Worm (Caenorhabditis elegans) whole organism, L3 larva: ENCODE measurements around the gene scl-20.

Experiments
- R02D3.7 ChIP-seq: fragments of 150-350 bp; optimal IDR thresholded peaks from 2 replicates; lab custom pipeline; 2014; ENCODE audit warnings: missing biosample characterization, missing genetic modification characterization
- ZK546.5 ChIP-seq: sonication (generic microtip); optimal IDR thresholded peaks from 2 replicates; lab custom pipeline; 2017; ENCODE audit warnings: missing biosample characterization, missing genetic modification characterization
- aly-2 ChIP-seq: fragments of 150-350 bp; optimal IDR thresholded peaks from 2 replicates; lab custom pipeline; 2014; ENCODE audit warnings: missing biosample characterization, missing genetic modification characterization
- ama-1 ChIP-seq: fragments of 150-350 bp; optimal IDR thresholded peaks from 2 replicates; lab custom pipeline; 2018
- ceh-82 ChIP-seq: fragments of 150-350 bp; optimal IDR thresholded peaks from 2 replicates; lab custom pipeline; 2014; ENCODE audit warnings: missing biosample characterization, missing genetic modification characterization
- egl-5 ChIP-seq: fragments of 150-350 bp; optimal IDR thresholded peaks from 2 replicates; lab custom pipeline; 2017; ENCODE audit warnings: missing biosample characterization, missing genetic modification reagents, missing genetic modification characterization, inconsistent platforms
- elt-1 ChIP-seq: fragments of 150-350 bp; optimal IDR thresholded peaks from 2 replicates; lab custom pipeline; 2014; ENCODE audit warnings: missing biosample characterization, missing genetic modification characterization
- elt-2 ChIP-seq: sonication (generic microtip); optimal IDR thresholded peaks from 2 replicates; lab custom pipeline; 2016; ENCODE audit warnings: missing genetic modification reagents, mild to moderate bottlenecking, missing genetic modification characterization, missing compliant biosample characterization
- hmg-11 ChIP-seq: sonication (generic microtip); optimal IDR thresholded peaks from 2 replicates; lab custom pipeline; 2016; ENCODE audit warnings: missing genetic modification characterization, missing compliant biosample characterization
- jun-1 ChIP-seq: fragments of 150-350 bp; optimal IDR thresholded peaks from 2 replicates; lab custom pipeline; 2014; ENCODE audit warnings: missing biosample characterization, missing genetic modification reagents, missing genetic modification characterization
- lin-39 ChIP-seq: fragments of 150-350 bp; optimal IDR thresholded peaks from 2 replicates; lab custom pipeline; 2018; ENCODE audit warnings: missing biosample characterization, missing genetic modification reagents, missing genetic modification characterization
- lsy-12 ChIP-seq: sonication (generic microtip); optimal IDR thresholded peaks from 2 replicates; lab custom pipeline; 2016; ENCODE audit warnings: mild to moderate bottlenecking, missing genetic modification characterization, missing compliant biosample characterization
- mdl-1 ChIP-seq: fragments of 150-350 bp; optimal IDR thresholded peaks from 2 replicates; lab custom pipeline; 2014; ENCODE audit warnings: missing biosample characterization, missing genetic modification characterization
- mml-1 ChIP-seq: fragments of 150-350 bp; sonication (generic microtip); optimal IDR thresholded peaks from 3 replicates; lab custom pipeline; 2014; ENCODE audit warnings: missing biosample characterization, missing genetic modification characterization
- nfya-1 ChIP-seq: sonication (generic microtip); optimal IDR thresholded peaks from 2 replicates; lab custom pipeline; 2017; ENCODE audit warnings: missing genetic modification characterization, mild to moderate bottlenecking, missing compliant biosample characterization, antibody characterized with exemption, moderate library complexity; ENCODE audit not compliant: insufficient read depth
- nhr-11 ChIP-seq: fragments of 150-350 bp; optimal IDR thresholded peaks from 2 replicates; lab custom pipeline; 2014; ENCODE audit warnings: missing biosample characterization, missing genetic modification characterization
- nhr-237 ChIP-seq: fragments of 150-350 bp; optimal IDR thresholded peaks from 2 replicates; lab custom pipeline; 2014; ENCODE audit warnings: missing biosample characterization, missing genetic modification characterization
- nhr-25 ChIP-seq: sonication (generic microtip); optimal IDR thresholded peaks from 2 replicates; lab custom pipeline; 2017; ENCODE audit warnings: missing biosample characterization, missing genetic modification characterization
- nhr-28 ChIP-seq: fragments of 150-350 bp; optimal IDR thresholded peaks from 2 replicates; lab custom pipeline; 2014; ENCODE audit warnings: missing biosample characterization, missing genetic modification characterization
- nhr-67 ChIP-seq: fragments of 150-350 bp; optimal IDR thresholded peaks from 2 replicates; lab custom pipeline; 2014; ENCODE audit warnings: missing biosample characterization, missing genetic modification characterization
- nhr-76 ChIP-seq: fragments of 150-350 bp; sonication (generic microtip); optimal IDR thresholded peaks from 5 replicates; lab custom pipeline; 2014; ENCODE audit warnings: missing biosample characterization, missing genetic modification characterization
- pha-4 ChIP-seq: fragments of 150-350 bp; optimal IDR thresholded peaks from 2 replicates; lab custom pipeline; 2014; ENCODE audit warnings: missing biosample characterization, missing genetic modification reagents, missing genetic modification characterization
- pqm-1 ChIP-seq: fragments of 150-350 bp; optimal IDR thresholded peaks from 2 replicates; lab custom pipeline; 2017; ENCODE audit warnings: missing biosample characterization, missing genetic modification characterization, inconsistent platforms
- sea-2 ChIP-seq: fragments of 150-350 bp; sonication (generic microtip); optimal IDR thresholded peaks from 4 replicates; lab custom pipeline; 2014; ENCODE audit warnings: missing biosample characterization, missing genetic modification reagents, missing genetic modification characterization
- skn-1 ChIP-seq: fragments of 150-350 bp; optimal IDR thresholded peaks from 2 replicates; lab custom pipeline; 2014; ENCODE audit warnings: missing biosample characterization, missing genetic modification characterization
- snpc-4 ChIP-seq: fragments of 150-350 bp; optimal IDR thresholded peaks from 2 replicates; lab custom pipeline; 2014; ENCODE audit warnings: missing biosample characterization, missing genetic modification characterization
- tbx-2 ChIP-seq: sonication (generic microtip); optimal IDR thresholded peaks from 2 replicates; lab custom pipeline; 2016; ENCODE audit warnings: mild to moderate bottlenecking, missing genetic modification characterization, missing compliant biosample characterization
- unc-39 ChIP-seq: sonication (generic microtip); optimal IDR thresholded peaks from 4 replicates; lab custom pipeline; 2017; ENCODE audit warnings: missing biosample characterization, missing genetic modification characterization
- unc-62 ChIP-seq: fragments of 150-350 bp; sonication (generic microtip); optimal IDR thresholded peaks from 4 replicates; lab custom pipeline; 2014; ENCODE audit warnings: missing biosample characterization, missing genetic modification reagents, missing genetic modification characterization
- zag-1 ChIP-seq: fragments of 150-350 bp; optimal IDR thresholded peaks from 2 replicates; lab custom pipeline; 2014; ENCODE audit warnings: missing biosample characterization, missing genetic modification characterization
- ztf-11 ChIP-seq: fragments of 150-350 bp; optimal IDR thresholded peaks from 2 replicates; lab custom pipeline; 2014; ENCODE audit warnings: missing biosample characterization, missing genetic modification characterization
- ztf-4 ChIP-seq: fragments of 150-350 bp; optimal IDR thresholded peaks from 2 replicates; lab custom pipeline; 2014; ENCODE audit warnings: missing biosample characterization, missing genetic modification characterization

The scl-20 gene

DNA sequence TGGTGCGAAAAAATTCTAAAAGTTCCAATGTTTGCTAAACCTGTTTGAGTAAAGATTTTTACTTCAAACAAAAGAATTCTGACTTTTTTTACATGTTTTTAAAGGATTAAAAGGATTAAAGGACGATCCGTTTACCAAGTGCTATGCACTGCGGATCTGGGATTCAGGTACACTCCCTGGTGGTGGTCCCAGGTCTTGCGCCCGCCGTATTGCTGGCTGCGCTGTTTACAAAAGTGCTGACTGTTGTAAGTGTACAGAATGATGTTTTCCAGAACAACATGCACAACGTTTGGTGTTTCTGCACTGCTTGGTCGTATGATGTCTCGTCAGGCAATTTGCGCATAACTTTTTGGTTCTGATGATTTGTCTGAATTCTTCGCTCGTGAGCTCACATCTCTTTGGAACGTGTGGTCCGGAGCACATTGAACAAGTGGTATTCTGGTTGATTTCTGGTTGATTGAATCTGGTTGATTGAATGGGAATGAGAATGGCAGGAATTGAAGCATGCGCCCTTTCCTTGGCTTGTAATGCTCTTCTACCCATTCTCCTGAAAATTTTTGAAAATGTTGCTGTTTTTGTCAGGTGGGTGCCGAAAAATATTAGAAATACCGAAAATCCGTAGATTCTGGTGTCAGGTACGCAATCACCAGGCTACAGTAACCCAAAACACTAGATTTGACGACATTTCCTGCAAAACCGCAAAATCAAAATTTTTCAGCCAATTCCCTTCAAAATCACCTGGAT lies 28.8 kb downstream of the scl-20 start:
- no peak for TF ChIP-seq jun-1 (tag; lab: Kevin White, UChicago)

DNA sequence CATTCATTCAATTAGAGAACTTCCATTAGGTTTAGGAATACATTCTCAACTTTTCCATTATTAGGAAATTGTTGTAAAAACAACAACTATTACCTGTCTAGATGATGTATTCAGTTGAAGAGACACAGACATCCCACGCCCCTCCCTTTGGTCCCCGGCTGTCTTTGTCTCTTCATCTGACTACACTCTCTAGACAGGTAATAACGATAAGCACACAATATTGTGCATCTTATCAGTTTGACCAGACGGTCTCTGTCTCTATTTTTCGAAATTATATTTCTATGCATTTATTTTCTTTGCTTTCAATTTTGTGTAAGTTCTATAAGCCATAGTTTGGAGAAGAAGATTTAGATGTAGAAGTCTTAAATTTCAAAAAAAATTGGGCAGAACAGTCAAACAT lies 33.0 kb downstream of the scl-20 start, which contains the start of gene Y69H2.9:
Gene Y69H2.9 (plus strand): TSS at position 233 of the 400 bp plus-strand sequence.
- TF ChIP-seq pha-4 (tag; lab: Kevin White, UChicago) (peak; percentile 17), elt-2 (tag; lab: Kevin White, UChicago) (peak; percentile 90), pqm-1 (tag; lab: Kevin White, UChicago) (peak; percentile 59), egl-5 (tag; lab: Kevin White, UChicago) (no peak)

DNA sequence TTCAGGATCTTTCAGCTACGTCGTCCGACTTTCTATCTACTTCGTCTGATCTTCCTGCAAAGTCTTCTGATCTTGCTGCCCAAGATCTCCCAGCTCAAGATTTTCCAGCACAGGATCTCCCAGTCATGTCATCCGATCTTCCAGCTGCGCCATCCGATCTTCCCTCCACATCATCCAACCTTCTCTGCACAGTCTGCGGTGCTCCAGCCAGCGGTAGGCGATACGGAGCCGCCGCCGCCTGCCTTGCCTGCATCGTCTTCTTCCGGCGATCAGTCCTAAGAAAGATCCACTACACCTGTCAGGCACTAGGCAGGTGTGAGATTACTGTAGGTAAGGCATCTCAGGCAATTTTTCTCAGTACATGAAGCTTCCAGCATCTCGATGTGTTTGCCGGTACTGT lies 35.0 kb downstream of the scl-20 start, which contains the start of gene nhr-241:
Gene nhr-241 (plus strand): TSS at position 126 of the 400 bp plus-strand sequence.
- TF ChIP-seq nhr-11 (no peak), ZK546.5 (tag; lab: Kevin White, UChicago) (no peak), mml-1 (no peak), skn-1 (tag; lab: Kevin White, UChicago) (no peak), nhr-67 (tag; lab: Kevin White, UChicago) (no peak), zag-1 (tag; lab: Kevin White, UChicago) (no peak), lin-39 (tag; lab: Kevin White, UChicago) (no peak), nhr-25 (tag; lab: Kevin White, UChicago) (no peak), sea-2 (GFP tag; lab: Kevin White, UChicago) (no peak), ztf-11 (tag; lab: Kevin White, UChicago) (no peak), ama-1 (lab: Kevin White, UChicago) (no peak), hmg-11 (tag; lab: Kevin White, UChicago) (no peak), pqm-1 (tag; lab: Kevin White, UChicago) (no peak), pha-4 (tag; lab: Kevin White, UChicago) (no peak), elt-2 (tag; lab: Kevin White, UChicago) (no peak), tbx-2 (no peak), aly-2 (tag; lab: Kevin White, UChicago) (no peak), nfya-1 (tag; lab: Kevin White, UChicago) (no peak), unc-39 (tag; lab: Kevin White, UChicago) (no peak)
- TF ChIP-seq, all 47 proteins: peak for 0

DNA sequence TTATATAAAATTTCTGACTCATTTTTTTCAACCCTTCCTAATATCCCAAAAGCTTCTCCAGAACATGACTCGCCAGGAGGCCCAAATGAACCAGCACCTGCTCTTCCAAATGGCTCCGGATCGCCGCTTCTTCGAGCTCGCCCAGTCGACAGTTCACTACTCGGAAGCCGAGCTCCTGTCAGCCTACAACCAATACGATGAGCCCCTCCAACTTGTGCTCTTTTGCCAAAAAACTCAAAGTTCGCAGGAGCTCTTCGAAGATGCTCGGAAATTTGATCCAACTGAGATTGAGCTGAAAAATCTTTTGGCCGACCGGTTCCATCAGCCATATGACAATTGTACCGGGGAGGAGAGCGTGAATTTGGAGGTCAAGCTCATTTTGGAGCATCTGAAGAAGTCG lies 38.8 kb downstream of the scl-20 start:
- TF ChIP-seq nhr-76 (tag; lab: Kevin White, UChicago) (no peak), R02D3.7 (no peak), elt-1 (no peak), ZK546.5 (tag; lab: Kevin White, UChicago) (no peak)

DNA sequence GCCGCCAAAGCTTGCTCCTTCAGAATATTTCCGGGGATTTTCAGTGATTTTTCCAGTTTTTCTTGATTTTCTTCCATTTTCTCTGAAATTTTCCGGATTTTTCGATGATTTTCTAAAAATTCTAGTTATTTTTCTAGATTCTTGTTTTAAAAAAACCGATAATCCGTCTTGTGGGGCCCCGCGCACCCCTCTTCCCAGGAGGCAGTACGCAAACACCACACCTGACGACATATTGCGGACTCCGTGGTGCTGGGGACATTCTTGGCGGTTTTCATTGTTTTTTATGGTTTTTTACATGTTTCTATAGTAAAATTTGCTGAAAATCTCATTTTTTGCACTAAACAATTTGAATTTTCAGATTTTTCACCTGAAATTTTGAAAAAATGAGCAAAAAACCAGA lies 44.6 kb downstream of the scl-20 start, which contains the start of the genes ubc-19 and Y69H2.7:
Gene ubc-19 (minus strand): TSS at position 82 of the 400 bp plus-strand sequence.
Gene Y69H2.7 (plus strand): TSS at position 309 of the 400 bp plus-strand sequence.
- TF ChIP-seq ztf-4 (tag; lab: Kevin White, UChicago): no peak
- TF ChIP-seq unc-39 (tag; lab: Kevin White, UChicago): no peak
- peak; percentile 24 for TF ChIP-seq pha-4 (tag; lab: Kevin White, UChicago)
- TF ChIP-seq ceh-82 (tag; lab: Kevin White, UChicago): no peak
- no peak for TF ChIP-seq mdl-1 (tag; lab: Kevin White, UChicago)
- TF ChIP-seq snpc-4: peak; percentile 41
- TF ChIP-seq nhr-28: no peak
- peak; percentile 70 for TF ChIP-seq hmg-11 (tag; lab: Kevin White, UChicago)

DNA sequence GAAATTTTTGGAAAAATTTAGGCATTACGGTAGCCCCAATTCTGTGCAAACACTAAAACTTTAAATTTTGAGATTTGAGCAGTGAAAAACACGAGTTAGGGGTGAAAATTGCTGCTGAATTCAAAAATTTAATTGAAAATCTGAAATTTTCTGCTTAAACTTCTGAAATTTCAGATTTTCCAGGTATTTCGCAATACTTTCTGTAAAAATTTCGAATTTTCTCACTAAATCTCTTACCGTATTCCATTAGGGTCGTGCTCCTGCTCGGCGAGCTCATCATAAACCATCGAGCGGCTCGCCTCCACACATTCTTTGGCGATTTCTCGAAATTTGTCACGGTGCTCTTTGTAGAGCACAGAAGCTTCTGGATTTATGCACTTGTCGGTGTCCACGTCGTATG lies 46.9 kb downstream of the scl-20 start:
- no peak for TF ChIP-seq nhr-237
- no peak for TF ChIP-seq unc-39 (tag; lab: Kevin White, UChicago)
- TF ChIP-seq ZK546.5 (tag; lab: Kevin White, UChicago): no peak
- TF ChIP-seq aly-2 (tag; lab: Kevin White, UChicago): no peak
- no peak for TF ChIP-seq jun-1 (tag; lab: Kevin White, UChicago)
- no peak for TF ChIP-seq pqm-1 (tag; lab: Kevin White, UChicago)
- TF ChIP-seq unc-62 (GFP tag; lab: Kevin White, UChicago): no peak
- TF ChIP-seq ztf-11 (tag; lab: Kevin White, UChicago): no peak
- no peak for TF ChIP-seq lsy-12 (tag; lab: Kevin White, UChicago)
- TF ChIP-seq hmg-11 (tag; lab: Kevin White, UChicago): no peak
